Worm (Caenorhabditis elegans) whole organism, early embryonic: ENCODE data around the gene rps-1.

Source experiments
- B0310.2 ChIP-seq: sonication (generic microtip); optimal IDR thresholded peaks from 2 replicates; lab custom pipeline; 2016; ENCODE audit warnings: mild to moderate bottlenecking, missing genetic modification characterization, missing compliant biosample characterization
- F13C5.2 ChIP-seq: sonication (generic microtip); optimal IDR thresholded peaks from 2 replicates; lab custom pipeline; 2017; ENCODE audit warnings: mild to moderate bottlenecking, missing genetic modification characterization, inconsistent platforms, missing compliant biosample characterization
- aly-1 ChIP-seq: sonication (generic microtip); optimal IDR thresholded peaks from 2 replicates; lab custom pipeline; 2016; ENCODE audit warnings: missing genetic modification characterization, missing compliant biosample characterization
- ama-1 ChIP-seq: fragments of 150-350 bp; optimal IDR thresholded peaks from 2 replicates; lab custom pipeline; 2014
- ceh-13 ChIP-seq: fragments of 200-800 bp; sonication (Bioruptor generic); optimal IDR thresholded peaks from 2 replicates; lab custom pipeline; 2018; ENCODE audit warnings: mild to moderate bottlenecking, missing genetic modification characterization, missing compliant biosample characterization
- ceh-36 ChIP-seq: sonication (generic microtip); optimal IDR thresholded peaks from 2 replicates; lab custom pipeline; 2016; ENCODE audit warnings: missing genetic modification characterization, inconsistent platforms, missing compliant biosample characterization
- ets-7 ChIP-seq: sonication (generic microtip); optimal IDR thresholded peaks from 2 replicates; lab custom pipeline; 2016; ENCODE audit warnings: missing genotype, missing genetic modification characterization, missing compliant biosample characterization
- flt-1 ChIP-seq: fragments of 200-800 bp; sonication (Bioruptor generic); IDR thresholded peaks from 2 replicates; pipeline ENCODE4 v1.3.6; 2022; ENCODE audit warnings: missing genetic modification characterization, missing compliant biosample characterization
- hmbx-1 ChIP-seq: sonication (generic microtip); optimal IDR thresholded peaks from 2 replicates; lab custom pipeline; 2016; ENCODE audit warnings: mild to moderate bottlenecking, missing genetic modification characterization, missing compliant biosample characterization
- hmg-4 ChIP-seq: fragments of 200-800 bp; sonication (Bioruptor generic); optimal IDR thresholded peaks from 2 replicates; lab custom pipeline; 2018; ENCODE audit warnings: mild to moderate bottlenecking, missing genetic modification characterization, missing compliant biosample characterization
- hnd-1 ChIP-seq: sonication (generic microtip); optimal IDR thresholded peaks from 2 replicates; lab custom pipeline; 2016; ENCODE audit warnings: missing genetic modification characterization, missing compliant biosample characterization
- pes-1 ChIP-seq: fragments of 200-800 bp; sonication (Bioruptor generic); IDR thresholded peaks from 2 replicates; pipeline ENCODE4 v1.3.6; 2022; ENCODE audit warnings: missing genetic modification reagents, missing genetic modification characterization, missing compliant biosample characterization
- scrt-1 ChIP-seq: fragments of 200-800 bp; sonication (Bioruptor generic); IDR thresholded peaks from 2 replicates; pipeline ENCODE4 v1.3.6; 2022; ENCODE audit warnings: missing genetic modification characterization, missing compliant biosample characterization
- sea-1 ChIP-seq: fragments of 200-800 bp; sonication (Bioruptor generic); conservative IDR thresholded peaks from 2 replicates; pipeline ENCODE4 v1.3.6; 2022; ENCODE audit warnings: missing genetic modification characterization, missing compliant biosample characterization
- tbx-11 ChIP-seq: fragments of 200-800 bp; sonication (Bioruptor generic); IDR thresholded peaks from 2 replicates; pipeline ENCODE4 v1.3.6; 2022; ENCODE audit warnings: missing genetic modification characterization, missing compliant biosample characterization
- tbx-37 ChIP-seq: fragments of 200-800 bp; sonication (Bioruptor generic); conservative IDR thresholded peaks from 2 replicates; pipeline ENCODE4 v1.3.6; 2022; ENCODE audit warnings: missing genetic modification reagents, missing genetic modification characterization, missing compliant biosample characterization
- tra-4 ChIP-seq: sonication (generic microtip); optimal IDR thresholded peaks from 2 replicates; lab custom pipeline; 2017; ENCODE audit warnings: missing genetic modification characterization, missing compliant biosample characterization

rps-1 gene

ce11 chrIII:4494541-4495010 lies 18.9 kb downstream of the rps-1 start:
- no peak for TF ChIP-seq hnd-1

ce11 chrIII:4495250-4495649 lies 19.5 kb downstream of the rps-1 start:
- TF ChIP-seq ama-1 (lab: Kevin White, UChicago) = no peak
- no peak for TF ChIP-seq aly-1 (tag; lab: Kevin White, UChicago)
- TF ChIP-seq flt-1 (GFP tag; lab: Robert Waterston, UW) = no peak
- TF ChIP-seq tbx-37 (GFP tag; lab: Robert Waterston, UW) = no peak
- TF ChIP-seq B0310.2 (tag; lab: Kevin White, UChicago) = no peak
- no peak for TF ChIP-seq ets-7
- no peak for TF ChIP-seq hmg-4 (GFP tag; lab: Kevin White, UChicago)
- no peak for TF ChIP-seq tbx-11 (GFP tag; lab: Robert Waterston, UW)
- TF ChIP-seq scrt-1 (GFP tag; lab: Robert Waterston, UW) = no peak

- TF ChIP-seq pes-1 (GFP tag; lab: Robert Waterston, UW) = no peak
Observed at ce11 chrIII:4495685-4496084, 20.0 kb downstream of the rps-1 start.

ce11 chrIII:4496085-4496484 lies 20.4 kb downstream of the rps-1 start:
- TF ChIP-seq hnd-1 (no peak), ets-7 (no peak), tbx-11 (GFP tag; lab: Robert Waterston, UW) (no peak), F13C5.2 (tag; lab: Kevin White, UChicago) (no peak), B0310.2 (tag; lab: Kevin White, UChicago) (no peak), aly-1 (tag; lab: Kevin White, UChicago) (no peak), hmg-4 (GFP tag; lab: Kevin White, UChicago) (no peak), ceh-13 (GFP tag; lab: Kevin White, UChicago) (no peak), tbx-37 (GFP tag; lab: Robert Waterston, UW) (no peak), sea-1 (GFP tag; lab: Robert Waterston, UW) (no peak), tra-4 (tag; lab: Kevin White, UChicago) (no peak), hmbx-1 (tag; lab: Kevin White, UChicago) (no peak), pes-1 (GFP tag; lab: Robert Waterston, UW) (no peak)

ce11 chrIII:4498938-4499337 lies 23.2 kb downstream of the rps-1 start, which contains the start of the genes C07G2.5 and atf-7:
C07G2.5 (minus strand) TSS chrIII:4499038.
atf-7 (minus strand) TSS chrIII:4499045.
- TF ChIP-seq hmg-4 (GFP tag; lab: Kevin White, UChicago) = no peak
- TF ChIP-seq tbx-37 (GFP tag; lab: Robert Waterston, UW) = no peak
- TF ChIP-seq B0310.2 (tag; lab: Kevin White, UChicago) = no peak
- TF ChIP-seq aly-1 (tag; lab: Kevin White, UChicago) = no peak

- TF ChIP-seq B0310.2 (tag; lab: Kevin White, UChicago) (peak; percentile 39), hmg-4 (GFP tag; lab: Kevin White, UChicago) (peak; percentile 60), ama-1 (lab: Kevin White, UChicago) (no peak)
Observed at ce11 chrIII:4502559-4503240, 27.0 kb downstream of the rps-1 start.

ce11 chrIII:4504358-4504757 lies 28.6 kb downstream of the rps-1 start:
- TF ChIP-seq hmg-4 (GFP tag; lab: Kevin White, UChicago) (no peak), F13C5.2 (tag; lab: Kevin White, UChicago) (no peak), hnd-1 (no peak), ets-7 (no peak), pes-1 (GFP tag; lab: Robert Waterston, UW) (no peak), B0310.2 (tag; lab: Kevin White, UChicago) (no peak), tbx-11 (GFP tag; lab: Robert Waterston, UW) (no peak), flt-1 (GFP tag; lab: Robert Waterston, UW) (no peak), scrt-1 (GFP tag; lab: Robert Waterston, UW) (no peak), ama-1 (lab: Kevin White, UChicago) (no peak), aly-1 (tag; lab: Kevin White, UChicago) (no peak), sea-1 (GFP tag; lab: Robert Waterston, UW) (no peak), ceh-36 (no peak), tra-4 (tag; lab: Kevin White, UChicago) (no peak), hmbx-1 (tag; lab: Kevin White, UChicago) (no peak), tbx-37 (GFP tag; lab: Robert Waterston, UW) (no peak), ceh-13 (GFP tag; lab: Kevin White, UChicago) (no peak)

ce11 chrIII:4504934-4505484 lies 29.3 kb downstream of the rps-1 start:
- TF ChIP-seq scrt-1 (GFP tag; lab: Robert Waterston, UW) = no peak
- no peak for TF ChIP-seq ceh-36
- TF ChIP-seq B0310.2 (tag; lab: Kevin White, UChicago) = no peak
